Worm (Caenorhabditis elegans): ENCODE measurements around the gene F49E12.10.

- TF ChIP-seq lsy-2 (tag; optimal IDR thresholded peaks at IDR 0.05) (no peak), ztf-11 (tag; optimal IDR thresholded peaks at IDR 0.05) (no peak), elt-3 (tag; optimal IDR thresholded peaks at IDR 0.05) (no peak), ham-2 (GFP tag; optimal IDR thresholded peaks at IDR 0.05) (no peak), nhr-12 (tag; optimal IDR thresholded peaks at IDR 0.05) (no peak), lin-13 (tag; optimal IDR thresholded peaks at IDR 0.05) (no peak), unc-62 (GFP tag; optimal IDR thresholded peaks at IDR 0.05) (no peak), nhr-28 (tag; optimal IDR thresholded peaks at IDR 0.05) (no peak), snpc-4 (tag; optimal IDR thresholded peaks at IDR 0.05) (no peak), nhr-76 (tag; optimal IDR thresholded peaks at IDR 0.05) (no peak), elt-1 (tag; optimal IDR thresholded peaks at IDR 0.05; ENCODE audit: borderline replicate concordance, insufficient read depth) (peak; percentile 84), pha-4 (tag; optimal IDR thresholded peaks at IDR 0.05) (no peak)
Observed at ce11 chrII:8411002-8411401, 20.2 kb downstream of the F49E12.10 start.

Measured in whole organism, mixed stage, embryonic.